Fruit fly (Drosophila melanogaster): ENCODE measurements around the gene LysE.
A peak's percentile ranks its signal among the peaks of the same experiment; 100 is the strongest.

The LysE gene

dm6 chr3L:1178115-1178583 is 34.5 kb upstream of the LysE start (continued):
- TF ChIP-seq CG30431 (GFP tag; optimal IDR thresholded peaks at IDR 0.05) (no peak), CG9876 (GFP tag; optimal IDR thresholded peaks at IDR 0.05) (no peak), CG31388 (GFP tag; optimal IDR thresholded peaks at IDR 0.05) (no peak), Trl (optimal IDR thresholded peaks at IDR 0.05) (peak; percentile 67 to 74), Trl (GFP tag; optimal IDR thresholded peaks at IDR 0.05) (peak; percentile 6), sens-2 (GFP tag; IDR thresholded peaks at IDR 0.05) (no peak), CG33557 (GFP tag; optimal IDR thresholded peaks at IDR 0.05) (no peak), dati (GFP tag; IDR thresholded peaks at IDR 0.05) (no peak), CG17612 (GFP tag; IDR thresholded peaks at IDR 0.05) (no peak), CG9932 (GFP tag; IDR thresholded peaks at IDR 0.05) (no peak), fd102C (GFP tag; optimal IDR thresholded peaks at IDR 0.05) (no peak), salm (tag; optimal IDR thresholded peaks at IDR 0.05) (no peak), prd (optimal IDR thresholded peaks at IDR 0.05) (no peak), prd (GFP tag; IDR thresholded peaks at IDR 0.05) (no peak), CG14667 (GFP tag; IDR thresholded peaks at IDR 0.05) (no peak), CG18599 (GFP tag; optimal IDR thresholded peaks at IDR 0.05) (no peak), CG9727 (GFP tag; optimal IDR thresholded peaks at IDR 0.05) (no peak), ftz-f1 (GFP tag; optimal IDR thresholded peaks at IDR 0.05) (peak; percentile 14), tx (GFP tag; optimal IDR thresholded peaks at IDR 0.05) (no peak), Dek (tag; optimal IDR thresholded peaks at IDR 0.05) (no peak), CG1647 (GFP tag; optimal IDR thresholded peaks at IDR 0.05) (no peak), ara (GFP tag; IDR thresholded peaks at IDR 0.05) (no peak), Sry-δ (GFP tag; optimal IDR thresholded peaks at IDR 0.05) (no peak), CG8359 (GFP tag; optimal IDR thresholded peaks at IDR 0.05; ENCODE audit: borderline replicate concordance) (no peak), CG30403 (GFP tag; optimal IDR thresholded peaks at IDR 0.05) (no peak), Meics (GFP tag; optimal IDR thresholded peaks at IDR 0.05) (no peak), ATbp (GFP tag; optimal IDR thresholded peaks at IDR 0.05) (no peak), CG2712 (tag; optimal IDR thresholded peaks at IDR 0.05) (peak; percentile 5), trh (GFP tag; optimal IDR thresholded peaks at IDR 0.05) (no peak), emc (GFP tag; optimal IDR thresholded peaks at IDR 0.05) (no peak), pho (GFP tag; optimal IDR thresholded peaks at IDR 0.05) (no peak), gt (GFP tag; IDR thresholded peaks at IDR 0.05) (no peak), CG4360 (GFP tag; IDR thresholded peaks at IDR 0.05) (peak; percentile 86), Bgb (GFP tag; IDR thresholded peaks at IDR 0.05; ENCODE audit: partially characterized antibody) (no peak), shn (GFP tag; optimal IDR thresholded peaks at IDR 0.05) (no peak), kah (GFP tag; optimal IDR thresholded peaks at IDR 0.05) (no peak), CG10366 (GFP tag; IDR thresholded peaks at IDR 0.05) (no peak), CG32532 (GFP tag; IDR thresholded peaks at IDR 0.05) (no peak), corto (GFP tag; optimal IDR thresholded peaks at IDR 0.05) (no peak), repo (GFP tag; optimal IDR thresholded peaks at IDR 0.05) (no peak), CG15514 (GFP tag; optimal IDR thresholded peaks at IDR 0.05) (no peak), CG34376 (GFP tag; optimal IDR thresholded peaks at IDR 0.05) (no peak), CG14050 (GFP tag; IDR thresholded peaks at IDR 0.05) (no peak), fd3F (GFP tag; optimal IDR thresholded peaks at IDR 0.05) (no peak), CG11085 (GFP tag; IDR thresholded peaks at IDR 0.05) (no peak), pros (GFP tag; optimal IDR thresholded peaks at IDR 0.05) (peak; percentile 39), NC2β (GFP tag; optimal IDR thresholded peaks at IDR 0.05) (no peak), CG18619 (GFP tag; optimal IDR thresholded peaks at IDR 0.05) (no peak), sqz (GFP tag; optimal IDR thresholded peaks at IDR 0.05) (peak; percentile 41), CG2678 (tag; optimal IDR thresholded peaks at IDR 0.05) (no peak), lmd (GFP tag; IDR thresholded peaks at IDR 0.05) (no peak), aop (GFP tag; IDR thresholded peaks at IDR 0.05) (no peak), Chrac-16 (GFP tag; optimal IDR thresholded peaks at IDR 0.05) (no peak)
